Worm (Caenorhabditis elegans) whole organism, L3 larva: Measurements from ENCODE around the gene snfc-5.

Source experiments
- R02D3.7 ChIP-seq: fragments of 150-350 bp; optimal IDR thresholded peaks from 2 replicates; lab custom pipeline; 2014; ENCODE audit warnings: missing biosample characterization, missing genetic modification characterization
- ZK546.5 ChIP-seq: sonication (generic microtip); optimal IDR thresholded peaks from 2 replicates; lab custom pipeline; 2017; ENCODE audit warnings: missing biosample characterization, missing genetic modification characterization
- aly-2 ChIP-seq: fragments of 150-350 bp; optimal IDR thresholded peaks from 2 replicates; lab custom pipeline; 2014; ENCODE audit warnings: missing biosample characterization, missing genetic modification characterization
- ama-1 ChIP-seq: fragments of 150-350 bp; optimal IDR thresholded peaks from 2 replicates; lab custom pipeline; 2018
- ceh-16 ChIP-seq: sonication (generic microtip); optimal IDR thresholded peaks from 2 replicates; lab custom pipeline; 2017; ENCODE audit warnings: missing biosample characterization, missing genetic modification characterization
- ceh-28 ChIP-seq: fragments of 150-350 bp; optimal IDR thresholded peaks from 2 replicates; lab custom pipeline; 2014; ENCODE audit warnings: missing biosample characterization, missing genetic modification reagents, missing genetic modification characterization
- ceh-82 ChIP-seq: fragments of 150-350 bp; optimal IDR thresholded peaks from 2 replicates; lab custom pipeline; 2014; ENCODE audit warnings: missing biosample characterization, missing genetic modification characterization
- ceh-9 ChIP-seq: sonication (generic microtip); optimal IDR thresholded peaks from 2 replicates; lab custom pipeline; 2018; ENCODE audit warnings: missing biosample characterization, missing genetic modification characterization
- daf-12 ChIP-seq: fragments of 150-350 bp; optimal IDR thresholded peaks from 2 replicates; lab custom pipeline; 2014; ENCODE audit warnings: missing biosample characterization, missing genetic modification reagents, missing genetic modification characterization
- egl-27 ChIP-seq: sonication (generic microtip); optimal IDR thresholded peaks from 4 replicates; lab custom pipeline; 2017; ENCODE audit warnings: missing biosample characterization, missing genetic modification reagents, missing genetic modification characterization
- egl-5 ChIP-seq: fragments of 150-350 bp; optimal IDR thresholded peaks from 2 replicates; lab custom pipeline; 2017; ENCODE audit warnings: missing biosample characterization, missing genetic modification reagents, missing genetic modification characterization, inconsistent platforms
- elt-1 ChIP-seq: fragments of 150-350 bp; optimal IDR thresholded peaks from 2 replicates; lab custom pipeline; 2014; ENCODE audit warnings: missing biosample characterization, missing genetic modification characterization
- elt-2 ChIP-seq: sonication (generic microtip); optimal IDR thresholded peaks from 2 replicates; lab custom pipeline; 2016; ENCODE audit warnings: missing genetic modification reagents, mild to moderate bottlenecking, missing genetic modification characterization, missing compliant biosample characterization
- elt-3 ChIP-seq, 3 experiments: fragments of 150-350 bp in 1 of 3; sonication (generic microtip) in 2 of 3; optimal IDR thresholded peaks; 2 replicates in 2 of 3; 4 replicates in 1 of 3; lab custom pipeline; 2014 to 2017; ENCODE audit warnings: missing biosample characterization in 3 of 3, missing genetic modification characterization in 3 of 3
- eor-1 ChIP-seq, 2 experiments: fragments of 150-350 bp; optimal IDR thresholded peaks; 2 replicates each; lab custom pipeline; 2014 to 2018; ENCODE audit warnings: missing biosample characterization in 2 of 2, missing genetic modification characterization in 2 of 2
- fkh-10 ChIP-seq: sonication (generic microtip); optimal IDR thresholded peaks from 2 replicates; lab custom pipeline; 2017; ENCODE audit warnings: missing biosample characterization, missing genetic modification reagents, missing genetic modification characterization
- fkh-2 ChIP-seq: fragments of 150-350 bp; optimal IDR thresholded peaks from 2 replicates; lab custom pipeline; 2014; ENCODE audit warnings: missing biosample characterization, missing genetic modification reagents, missing genetic modification characterization
- fos-1 ChIP-seq: fragments of 150-350 bp; optimal IDR thresholded peaks from 2 replicates; lab custom pipeline; 2014; ENCODE audit warnings: missing biosample characterization, missing genetic modification characterization
- hmg-11 ChIP-seq: sonication (generic microtip); optimal IDR thresholded peaks from 2 replicates; lab custom pipeline; 2016; ENCODE audit warnings: missing genetic modification characterization, missing compliant biosample characterization
- jun-1 ChIP-seq: fragments of 150-350 bp; optimal IDR thresholded peaks from 2 replicates; lab custom pipeline; 2014; ENCODE audit warnings: missing biosample characterization, missing genetic modification reagents, missing genetic modification characterization
- lin-15B ChIP-seq: fragments of 150-350 bp; optimal IDR thresholded peaks from 2 replicates; lab custom pipeline; 2014; ENCODE audit warnings: missing biosample characterization, missing genetic modification characterization
- lin-39 ChIP-seq: fragments of 150-350 bp; optimal IDR thresholded peaks from 2 replicates; lab custom pipeline; 2018; ENCODE audit warnings: missing biosample characterization, missing genetic modification reagents, missing genetic modification characterization
- lsy-12 ChIP-seq: sonication (generic microtip); optimal IDR thresholded peaks from 2 replicates; lab custom pipeline; 2016; ENCODE audit warnings: mild to moderate bottlenecking, missing genetic modification characterization, missing compliant biosample characterization
- mdl-1 ChIP-seq: fragments of 150-350 bp; optimal IDR thresholded peaks from 2 replicates; lab custom pipeline; 2014; ENCODE audit warnings: missing biosample characterization, missing genetic modification characterization
- mml-1 ChIP-seq: fragments of 150-350 bp; sonication (generic microtip); optimal IDR thresholded peaks from 3 replicates; lab custom pipeline; 2014; ENCODE audit warnings: missing biosample characterization, missing genetic modification characterization
- nfya-1 ChIP-seq: sonication (generic microtip); optimal IDR thresholded peaks from 2 replicates; lab custom pipeline; 2017; ENCODE audit warnings: missing genetic modification characterization, mild to moderate bottlenecking, missing compliant biosample characterization, antibody characterized with exemption, moderate library complexity; ENCODE audit not compliant: insufficient read depth
- nhr-11 ChIP-seq: fragments of 150-350 bp; optimal IDR thresholded peaks from 2 replicates; lab custom pipeline; 2014; ENCODE audit warnings: missing biosample characterization, missing genetic modification characterization
- nhr-12 ChIP-seq: fragments of 150-350 bp; optimal IDR thresholded peaks from 2 replicates; lab custom pipeline; 2014; ENCODE audit warnings: missing biosample characterization, missing genetic modification characterization
- nhr-23 ChIP-seq: fragments of 150-350 bp; optimal IDR thresholded peaks from 2 replicates; lab custom pipeline; 2014; ENCODE audit warnings: missing biosample characterization, missing genetic modification reagents, missing genetic modification characterization
- nhr-237 ChIP-seq: fragments of 150-350 bp; optimal IDR thresholded peaks from 2 replicates; lab custom pipeline; 2014; ENCODE audit warnings: missing biosample characterization, missing genetic modification characterization
- nhr-25 ChIP-seq: sonication (generic microtip); optimal IDR thresholded peaks from 2 replicates; lab custom pipeline; 2017; ENCODE audit warnings: missing biosample characterization, missing genetic modification characterization
- nhr-28 ChIP-seq: fragments of 150-350 bp; optimal IDR thresholded peaks from 2 replicates; lab custom pipeline; 2014; ENCODE audit warnings: missing biosample characterization, missing genetic modification characterization
- nhr-43 ChIP-seq: sonication (generic microtip); optimal IDR thresholded peaks from 2 replicates; lab custom pipeline; 2016; ENCODE audit warnings: mild to moderate bottlenecking, missing genetic modification characterization, missing compliant biosample characterization; ENCODE audit not compliant: poor library complexity, severe bottlenecking
- nhr-67 ChIP-seq: fragments of 150-350 bp; optimal IDR thresholded peaks from 2 replicates; lab custom pipeline; 2014; ENCODE audit warnings: missing biosample characterization, missing genetic modification characterization
- nhr-76 ChIP-seq: fragments of 150-350 bp; sonication (generic microtip); optimal IDR thresholded peaks from 5 replicates; lab custom pipeline; 2014; ENCODE audit warnings: missing biosample characterization, missing genetic modification characterization
- nhr-77 ChIP-seq: fragments of 150-350 bp; optimal IDR thresholded peaks from 2 replicates; lab custom pipeline; 2014; ENCODE audit warnings: missing biosample characterization, missing genetic modification characterization
- pha-4 ChIP-seq: fragments of 150-350 bp; optimal IDR thresholded peaks from 2 replicates; lab custom pipeline; 2014; ENCODE audit warnings: missing biosample characterization, missing genetic modification reagents, missing genetic modification characterization
- pqm-1 ChIP-seq: fragments of 150-350 bp; optimal IDR thresholded peaks from 2 replicates; lab custom pipeline; 2017; ENCODE audit warnings: missing biosample characterization, missing genetic modification characterization, inconsistent platforms
- sea-2 ChIP-seq: fragments of 150-350 bp; sonication (generic microtip); optimal IDR thresholded peaks from 4 replicates; lab custom pipeline; 2014; ENCODE audit warnings: missing biosample characterization, missing genetic modification reagents, missing genetic modification characterization
- skn-1 ChIP-seq: fragments of 150-350 bp; optimal IDR thresholded peaks from 2 replicates; lab custom pipeline; 2014; ENCODE audit warnings: missing biosample characterization, missing genetic modification characterization
- snpc-4 ChIP-seq: fragments of 150-350 bp; optimal IDR thresholded peaks from 2 replicates; lab custom pipeline; 2014; ENCODE audit warnings: missing biosample characterization, missing genetic modification characterization
- tbx-2 ChIP-seq: sonication (generic microtip); optimal IDR thresholded peaks from 2 replicates; lab custom pipeline; 2016; ENCODE audit warnings: mild to moderate bottlenecking, missing genetic modification characterization, missing compliant biosample characterization
- unc-39 ChIP-seq: sonication (generic microtip); optimal IDR thresholded peaks from 4 replicates; lab custom pipeline; 2017; ENCODE audit warnings: missing biosample characterization, missing genetic modification characterization
- unc-62 ChIP-seq: fragments of 150-350 bp; sonication (generic microtip); optimal IDR thresholded peaks from 4 replicates; lab custom pipeline; 2014; ENCODE audit warnings: missing biosample characterization, missing genetic modification reagents, missing genetic modification characterization
- zag-1 ChIP-seq: fragments of 150-350 bp; optimal IDR thresholded peaks from 2 replicates; lab custom pipeline; 2014; ENCODE audit warnings: missing biosample characterization, missing genetic modification characterization
- ztf-11 ChIP-seq: fragments of 150-350 bp; optimal IDR thresholded peaks from 2 replicates; lab custom pipeline; 2014; ENCODE audit warnings: missing biosample characterization, missing genetic modification characterization
- ztf-4 ChIP-seq: fragments of 150-350 bp; optimal IDR thresholded peaks from 2 replicates; lab custom pipeline; 2014; ENCODE audit warnings: missing biosample characterization, missing genetic modification characterization

Gene snfc-5

ce11 chrIII:4413099-4413498, 8.5 kb downstream of the snfc-5 start, which contains the start of gene mpc-1:
Gene mpc-1 (plus strand): TSS chrIII:4413457.
- TF ChIP-seq ama-1 (lab: Kevin White, UChicago): no peak
- no peak for TF ChIP-seq lin-15B (tag; lab: Kevin White, UChicago)
- TF ChIP-seq egl-27 (tag; lab: Kevin White, UChicago): no peak
- TF ChIP-seq elt-2 (tag; lab: Kevin White, UChicago): peak; percentile 89
- no peak for TF ChIP-seq lin-39 (tag; lab: Kevin White, UChicago)
- no peak for TF ChIP-seq eor-1 (tag; optimal IDR thresholded peaks at IDR 0.05; lab: Kevin White, UChicago)
- peak; percentile 51 for TF ChIP-seq jun-1
- TF ChIP-seq pha-4 (tag; lab: Kevin White, UChicago): peak; percentile 64
- no peak for TF ChIP-seq nhr-28 (tag; lab: Kevin White, UChicago)
- no peak for TF ChIP-seq nhr-76 (tag; lab: Kevin White, UChicago)
- TF ChIP-seq elt-3 (tag; optimal IDR thresholded peaks at IDR 0.05; lab: Kevin White, UChicago): peak in 2 of 3 experiments; percentile 68 to 80
- TF ChIP-seq ztf-11 (tag; lab: Kevin White, UChicago): no peak
- peak; percentile 57 for TF ChIP-seq snpc-4
- no peak for TF ChIP-seq nfya-1 (tag; lab: Kevin White, UChicago)
- TF ChIP-seq pqm-1 (tag; lab: Kevin White, UChicago): peak; percentile 95
- no peak for TF ChIP-seq sea-2 (GFP tag; lab: Kevin White, UChicago)
- no peak for TF ChIP-seq nhr-12 (tag; lab: Kevin White, UChicago)
- TF ChIP-seq lsy-12 (tag; lab: Kevin White, UChicago): no peak
- TF ChIP-seq mdl-1 (tag; lab: Kevin White, UChicago): no peak
- TF ChIP-seq ceh-16: no peak
- no peak for TF ChIP-seq mml-1 (tag; lab: Kevin White, UChicago)
- TF ChIP-seq daf-12 (tag; lab: Kevin White, UChicago): no peak
- no peak for TF ChIP-seq nhr-23 (tag; lab: Kevin White, UChicago)
- TF ChIP-seq aly-2: no peak
- no peak for TF ChIP-seq tbx-2 (tag; lab: Kevin White, UChicago)
- peak; percentile 19 for TF ChIP-seq ceh-28 (tag; lab: Kevin White, UChicago)
- TF ChIP-seq nhr-11 (tag; lab: Kevin White, UChicago): no peak
- no peak for TF ChIP-seq nhr-25 (tag; lab: Kevin White, UChicago)
- TF ChIP-seq skn-1 (tag; lab: Kevin White, UChicago): peak; percentile 48
- no peak for TF ChIP-seq fkh-10 (GFP tag; lab: Kevin White, UChicago)
- TF ChIP-seq ZK546.5 (tag; lab: Kevin White, UChicago): no peak
- TF ChIP-seq nhr-77: no peak
- no peak for TF ChIP-seq ceh-82 (tag; lab: Kevin White, UChicago)
- TF ChIP-seq nhr-67 (tag; lab: Kevin White, UChicago): no peak
- TF ChIP-seq fkh-2 (tag; lab: Kevin White, UChicago): no peak
- TF ChIP-seq unc-62 (GFP tag; lab: Kevin White, UChicago): no peak
- TF ChIP-seq egl-5 (tag; lab: Kevin White, UChicago): no peak
- TF ChIP-seq elt-1 (tag; lab: Kevin White, UChicago): no peak
- no peak for TF ChIP-seq zag-1
- no peak for TF ChIP-seq nhr-43
- no peak for TF ChIP-seq nhr-237 (tag; lab: Kevin White, UChicago)
- TF ChIP-seq unc-39 (tag; lab: Kevin White, UChicago): no peak
- TF ChIP-seq fos-1 (tag; lab: Kevin White, UChicago): no peak
- TF ChIP-seq ceh-9: no peak
- no peak for TF ChIP-seq hmg-11 (tag; lab: Kevin White, UChicago)
- TF ChIP-seq R02D3.7 (tag; lab: Kevin White, UChicago): no peak
- no peak for TF ChIP-seq ztf-4
